Fruit fly (Drosophila melanogaster): ENCODE data around the gene Ip259.

Gene Ip259

DNA sequence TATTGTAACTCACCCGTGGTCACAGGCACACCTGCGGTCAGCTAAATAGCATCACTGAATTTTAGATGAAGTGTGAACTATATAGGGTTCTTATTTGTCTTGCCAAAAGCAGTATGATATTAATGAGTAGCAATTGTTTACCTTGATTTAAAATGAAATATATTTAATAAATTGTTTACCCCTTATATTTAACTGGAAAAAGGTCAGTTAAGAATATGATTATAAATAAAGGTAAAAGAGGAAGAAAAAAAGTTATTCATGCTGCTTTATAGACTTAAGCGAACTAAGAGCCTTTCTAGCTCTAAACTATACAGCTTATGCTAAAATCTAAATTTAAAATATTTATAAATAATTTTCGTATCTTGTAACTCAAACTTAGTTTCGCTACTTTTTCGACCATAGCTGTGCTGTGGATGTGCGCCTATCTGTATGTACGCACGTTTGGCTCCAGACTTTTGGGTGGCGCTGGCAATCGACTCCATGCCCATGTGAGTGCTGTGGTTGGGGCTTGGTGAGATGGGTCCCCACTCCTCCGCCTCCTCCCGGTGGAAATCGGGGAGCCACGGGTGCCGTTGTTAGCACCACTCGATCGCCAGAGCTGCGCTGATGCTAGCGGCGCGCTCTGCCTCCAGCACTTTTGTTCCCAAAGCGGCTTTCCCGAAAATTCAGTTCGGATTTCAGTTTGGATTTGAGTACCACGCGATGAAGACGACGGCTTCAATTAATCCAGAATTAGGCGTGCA lies 34.1 kb downstream of the Ip259 start, which contains the start of gene loh (continued):
- peak; percentile 56 for TF ChIP-seq Six4 (GFP tag; optimal IDR thresholded peaks at IDR 0.05)
- peak; percentile 66 for TF ChIP-seq Med (GFP tag)
- TF ChIP-seq CG6765 (GFP tag; optimal IDR thresholded peaks at IDR 0.05) = peak; percentile 23
- TF ChIP-seq Usf (GFP tag; optimal IDR thresholded peaks at IDR 0.05) = peak; percentile 3
- TF ChIP-seq CG4360 (GFP tag; IDR thresholded peaks at IDR 0.05) = no peak
- TF ChIP-seq Camta (GFP tag; optimal IDR thresholded peaks at IDR 0.05) = no peak
- no peak for TF ChIP-seq Meics (GFP tag; optimal IDR thresholded peaks at IDR 0.05)
- peak; percentile 48 for TF ChIP-seq CG6854 (GFP tag; optimal IDR thresholded peaks at IDR 0.05)
- TF ChIP-seq E2f2 (GFP tag; IDR thresholded peaks at IDR 0.05) = peak; percentile 30; the same call in 1 of the 2 replicates
- TF ChIP-seq unpg (GFP tag; optimal IDR thresholded peaks at IDR 0.05) = peak; percentile 42
- TF ChIP-seq shn (GFP tag; optimal IDR thresholded peaks at IDR 0.05) = no peak
- peak; percentile 38 for TF ChIP-seq Spps (tag; optimal IDR thresholded peaks at IDR 0.05)
- no peak for TF ChIP-seq CG9876 (GFP tag; optimal IDR thresholded peaks at IDR 0.05)
- TF ChIP-seq chif (GFP tag; optimal IDR thresholded peaks at IDR 0.05) = no peak
- no peak for TF ChIP-seq usp (GFP tag; optimal IDR thresholded peaks at IDR 0.05)
- peak; percentile 38 for TF ChIP-seq Vsx1 (GFP tag; optimal IDR thresholded peaks at IDR 0.05)
- no peak for TF ChIP-seq sc (optimal IDR thresholded peaks at IDR 0.05)
- TF ChIP-seq sc (GFP tag; optimal IDR thresholded peaks at IDR 0.05) = peak; percentile 44
- TF ChIP-seq CG2116 (GFP tag; optimal IDR thresholded peaks at IDR 0.05) = no peak
- TF ChIP-seq sob (GFP tag; IDR thresholded peaks at IDR 0.05) = 0 out of 2 replicates have a peak, but pooled peaks have one; percentile 5
- no peak for TF ChIP-seq Dp (GFP tag; optimal IDR thresholded peaks at IDR 0.05)
- no peak for TF ChIP-seq HmgD (GFP tag; optimal IDR thresholded peaks at IDR 0.05)
- TF ChIP-seq CG3995 (GFP tag; optimal IDR thresholded peaks at IDR 0.05) = no peak
- 0 out of 2 replicates have a peak, but pooled peaks have one; percentile 22 for TF ChIP-seq seq (GFP tag; IDR thresholded peaks at IDR 0.05)
- peak; percentile 2 for TF ChIP-seq Hmx (GFP tag; optimal IDR thresholded peaks at IDR 0.05)
- TF ChIP-seq BtbVII (GFP tag; optimal IDR thresholded peaks at IDR 0.05) = peak; percentile 46
- peak in 1 of 2 experiments; percentile 63 for TF ChIP-seq bsh (GFP tag; optimal IDR thresholded peaks at IDR 0.05)
- TF ChIP-seq CG4328 (GFP tag; optimal IDR thresholded peaks at IDR 0.05) = no peak
- no peak for TF ChIP-seq ERR (GFP tag; optimal IDR thresholded peaks at IDR 0.05)
- peak; percentile 77; the same call in 1 of the 2 replicates for TF ChIP-seq crol (GFP tag; IDR thresholded peaks at IDR 0.05)
- no peak for TF ChIP-seq hkb (optimal IDR thresholded peaks at IDR 0.05)
- peak; percentile 50; the same call in 1 of the 2 replicates for TF ChIP-seq hkb (GFP tag; IDR thresholded peaks at IDR 0.05)
- peak; percentile 62 for TF ChIP-seq CG30403 (GFP tag; optimal IDR thresholded peaks at IDR 0.05)
- peak; percentile 81 for TF ChIP-seq nmo (GFP tag; optimal IDR thresholded peaks at IDR 0.05)
- TF ChIP-seq jigr1 (GFP tag; IDR thresholded peaks at IDR 0.05) = no peak
- TF ChIP-seq CG1792 (GFP tag; optimal IDR thresholded peaks at IDR 0.05) = no peak
- no peak for TF ChIP-seq CG11093 (GFP tag; IDR thresholded peaks at IDR 0.05)
- peak; percentile 40 for TF ChIP-seq CG3407 (GFP tag; optimal IDR thresholded peaks at IDR 0.05)
- no peak for TF ChIP-seq gt (GFP tag; IDR thresholded peaks at IDR 0.05)
- TF ChIP-seq CG12769 (tag; optimal IDR thresholded peaks at IDR 0.05) = peak; percentile 24
- TF ChIP-seq amos (GFP tag; IDR thresholded peaks at IDR 0.05; ENCODE audit: partially characterized antibody) = no peak
- no peak for TF ChIP-seq ranshi (GFP tag; IDR thresholded peaks at IDR 0.05)
- no peak for TF ChIP-seq Hey (tag; optimal IDR thresholded peaks at IDR 0.05)
- TF ChIP-seq bab2 (GFP tag; optimal IDR thresholded peaks at IDR 0.05) = no peak
- TF ChIP-seq D19A (tag; optimal IDR thresholded peaks at IDR 0.05) = peak; percentile 74
- peak; percentile 45 for TF ChIP-seq Max (GFP tag; optimal IDR thresholded peaks at IDR 0.05)
- peak; percentile 18 for TF ChIP-seq CG1529 (GFP tag; optimal IDR thresholded peaks at IDR 0.05)
- peak; percentile 12 for TF ChIP-seq CG15514 (GFP tag; optimal IDR thresholded peaks at IDR 0.05)
- TF ChIP-seq CG13424 (tag; optimal IDR thresholded peaks at IDR 0.05) = peak; percentile 73
- peak; percentile 90 for TF ChIP-seq CG17361 (GFP tag; IDR thresholded peaks at IDR 0.05)
